Worm (Caenorhabditis elegans) whole organism, L2 larva: Measurements from ENCODE around the gene F17E9.16.

Experiments
- ama-1 ChIP-seq: fragments of 150-350 bp; optimal IDR thresholded peaks from 2 replicates; lab custom pipeline; 2018; ENCODE audit warnings: inconsistent platforms
- blmp-1 ChIP-seq: sonication (generic microtip); optimal IDR thresholded peaks from 2 replicates; lab custom pipeline; 2017; ENCODE audit warnings: missing genetic modification characterization, mild to moderate bottlenecking, missing compliant biosample characterization, antibody characterized with exemption, moderate library complexity; ENCODE audit not compliant: insufficient read depth
- mab-5 ChIP-seq: fragments of 150-350 bp; optimal IDR thresholded peaks from 2 replicates; lab custom pipeline; 2014; ENCODE audit warnings: missing biosample characterization, missing genetic modification characterization
- nhr-12 ChIP-seq: fragments of 150-350 bp; optimal IDR thresholded peaks from 2 replicates; lab custom pipeline; 2014; ENCODE audit warnings: missing biosample characterization, missing genetic modification characterization
- skn-1 ChIP-seq: sonication (generic microtip); optimal IDR thresholded peaks from 2 replicates; lab custom pipeline; 2017; ENCODE audit warnings: missing biosample characterization, missing genetic modification characterization

ce11 chrIV:8359716-8360407, 7.7 kb downstream of the F17E9.16 start, which contains the start of gene D2096.5:
- TF ChIP-seq blmp-1 (no peak), ama-1 (lab: Kevin White, UChicago) (no peak), mab-5 (tag; lab: Kevin White, UChicago) (no peak), nhr-12 (tag; lab: Kevin White, UChicago) (no peak), skn-1 (tag; lab: Kevin White, UChicago) (no peak)
